Worm (Caenorhabditis elegans): Measurements from ENCODE around the gene pde-2.
"Not testable (repeated sequence)": the region's sequence is repeated elsewhere in the genome, so short reads cannot be mapped to it uniquely, and the experiment has no call there.

pde-2 gene

ce11 chrIII:8996686-8997085, 15.0 kb upstream of the pde-2 start, which contains the start of gene skat-1:
Gene skat-1, minus strand, starts transcription at chrIII:8996786.
- TF ChIP-seq unc-62 (GFP tag; optimal IDR thresholded peaks at IDR 0.05): no peak

ce11 chrIII:8989752-8990151, 8.1 kb upstream of the pde-2 start, which contains the start of gene R08D7.7:
Gene R08D7.7, plus strand, starts transcription at chrIII:8990052.
- TF ChIP-seq unc-62 (GFP tag; optimal IDR thresholded peaks at IDR 0.05): not testable (repeated sequence)

- TF ChIP-seq unc-62 (GFP tag; optimal IDR thresholded peaks at IDR 0.05): no peak
Observed at ce11 chrIII:8988544-8988943, 6.8 kb upstream of the pde-2 start.

ce11 chrIII:8988061-8988460, 6.4 kb upstream of the pde-2 start:
- TF ChIP-seq unc-62 (GFP tag; optimal IDR thresholded peaks at IDR 0.05): no peak

- TF ChIP-seq unc-62 (GFP tag; optimal IDR thresholded peaks at IDR 0.05): no peak
Observed at ce11 chrIII:8986872-8987271, 5.2 kb upstream of the pde-2 start.

- no peak for TF ChIP-seq unc-62 (GFP tag; optimal IDR thresholded peaks at IDR 0.05)
Observed at ce11 chrIII:8985965-8986364, 4.3 kb upstream of the pde-2 start.

ce11 chrIII:8985461-8985860, 3.8 kb upstream of the pde-2 start:
- no peak for TF ChIP-seq unc-62 (GFP tag; optimal IDR thresholded peaks at IDR 0.05)

ce11 chrIII:8984960-8985359, 3.3 kb upstream of the pde-2 start:
- TF ChIP-seq unc-62 (GFP tag; optimal IDR thresholded peaks at IDR 0.05): no peak

ce11 chrIII:8984412-8984811, 2.7 kb upstream of the pde-2 start:
- TF ChIP-seq unc-62 (GFP tag; optimal IDR thresholded peaks at IDR 0.05): no peak

ce11 chrIII:8983811-8984210, 2.1 kb upstream of the pde-2 start:
- TF ChIP-seq unc-62 (GFP tag; optimal IDR thresholded peaks at IDR 0.05): no peak

ce11 chrIII:8983135-8983534, 1.4 kb upstream of the pde-2 start:
- TF ChIP-seq unc-62 (GFP tag; optimal IDR thresholded peaks at IDR 0.05): no peak

ce11 chrIII:8980892-8981291, 805 bp downstream of the pde-2 start:
- TF ChIP-seq unc-62 (GFP tag; optimal IDR thresholded peaks at IDR 0.05): no peak

- no peak for TF ChIP-seq unc-62 (GFP tag; optimal IDR thresholded peaks at IDR 0.05)
Observed at ce11 chrIII:8978512-8979352, 3.0 kb downstream of the pde-2 start.

- TF ChIP-seq unc-62 (GFP tag; optimal IDR thresholded peaks at IDR 0.05): no peak
Observed at ce11 chrIII:8974835-8975234, 6.9 kb downstream of the pde-2 start.

ce11 chrIII:8973826-8974225, 7.9 kb downstream of the pde-2 start, which contains the start of gene R08D7.5:
Gene R08D7.5, plus strand, starts transcription at chrIII:8974126.
- TF ChIP-seq unc-62 (GFP tag; optimal IDR thresholded peaks at IDR 0.05): no peak

ce11 chrIII:8973163-8973562, 8.5 kb downstream of the pde-2 start:
- TF ChIP-seq unc-62 (GFP tag; optimal IDR thresholded peaks at IDR 0.05): no peak

- TF ChIP-seq unc-62 (GFP tag; optimal IDR thresholded peaks at IDR 0.05): no peak
Observed at ce11 chrIII:8971255-8972020, 10.3 kb downstream of the pde-2 start, which contains the start of the genes eif-3.D and R08D7.4. Gene eif-3.D, minus strand, starts transcription at chrIII:8971578. Gene R08D7.4, plus strand, starts transcription at chrIII:8971892.

All from whole organism, dauer.